Worm (Caenorhabditis elegans) whole organism, L1 larva: ENCODE results near the gene cyp-14A3.

ENCODE experiments used
- C04F5.9 ChIP-seq: sonication (generic microtip); optimal IDR thresholded peaks from 2 replicates; lab custom pipeline; 2016; ENCODE audit warnings: missing genetic modification characterization, missing compliant biosample characterization
- C16A3.4 ChIP-seq: fragments of 150-350 bp; optimal IDR thresholded peaks from 2 replicates; lab custom pipeline; 2014; ENCODE audit warnings: missing biosample characterization, missing genetic modification characterization
- F16B12.6 ChIP-seq: fragments of 150-350 bp; optimal IDR thresholded peaks from 2 replicates; lab custom pipeline; 2014; ENCODE audit warnings: missing biosample characterization, missing genetic modification characterization
- Y116A8C.19 ChIP-seq: sonication (generic microtip); optimal IDR thresholded peaks from 2 replicates; lab custom pipeline; 2016; ENCODE audit warnings: missing compliant biosample characterization, missing genetic modification characterization, borderline replicate concordance
- ama-1 ChIP-seq: fragments of 150-350 bp; optimal IDR thresholded peaks from 2 replicates; lab custom pipeline; 2014
- blmp-1 ChIP-seq: fragments of 150-350 bp; optimal IDR thresholded peaks from 2 replicates; lab custom pipeline; 2014; ENCODE audit warnings: missing biosample characterization, missing genetic modification characterization
- ceh-63 ChIP-seq: fragments of 200-800 bp; sonication (Bioruptor generic); optimal IDR thresholded peaks from 2 replicates; lab custom pipeline; 2018; ENCODE audit warnings: mild to moderate bottlenecking, missing genetic modification characterization, missing compliant biosample characterization
- ceh-8 ChIP-seq: fragments of 200-800 bp; sonication (Bioruptor generic); optimal IDR thresholded peaks from 2 replicates; lab custom pipeline; 2018; ENCODE audit warnings: mild to moderate bottlenecking, missing genetic modification characterization, moderate library complexity, missing compliant biosample characterization
- ceh-82 ChIP-seq, 3 experiments: fragments of 150-350 bp in 1 of 3; sonication (generic microtip) in 2 of 3; optimal IDR thresholded peaks; 2 replicates each; lab custom pipeline; 2014 to 2017; ENCODE audit warnings: missing biosample characterization in 3 of 3, missing genetic modification characterization in 3 of 3
- ces-1 ChIP-seq: fragments of 150-350 bp; optimal IDR thresholded peaks from 2 replicates; lab custom pipeline; 2014; ENCODE audit warnings: missing biosample characterization, missing genetic modification reagents, missing genetic modification characterization
- dsc-1 ChIP-seq: sonication (generic microtip); optimal IDR thresholded peaks from 2 replicates; lab custom pipeline; 2016; ENCODE audit warnings: mild to moderate bottlenecking, missing genetic modification characterization, missing compliant biosample characterization
- efl-3 ChIP-seq: fragments of 200-800 bp; sonication (Bioruptor generic); optimal IDR thresholded peaks from 2 replicates; lab custom pipeline; 2018; ENCODE audit warnings: mild to moderate bottlenecking, missing genetic modification characterization, missing compliant biosample characterization
- egl-27 ChIP-seq, 2 experiments: fragments of 150-350 bp in 1 of 2; sonication (generic microtip); optimal IDR thresholded peaks; 3 replicates each; lab custom pipeline; 2017 to 2018; ENCODE audit warnings: missing biosample characterization in 2 of 2, missing genetic modification characterization in 2 of 2, missing genetic modification reagents in 2 of 2
- elt-2 ChIP-seq: sonication (generic microtip); optimal IDR thresholded peaks from 2 replicates; lab custom pipeline; 2016; ENCODE audit warnings: missing genetic modification characterization, mild to moderate bottlenecking, inconsistent platforms, missing compliant biosample characterization, missing genetic modification reagents
- elt-3 ChIP-seq, 6 experiments: fragments of 150-350 bp in 1 of 6; sonication (generic microtip); optimal IDR thresholded peaks; 2 replicates each; lab custom pipeline; 2017 to 2018; ENCODE audit warnings: missing biosample characterization in 6 of 6, missing genetic modification characterization in 6 of 6, inconsistent platforms in 1 of 6
- fkh-10 ChIP-seq: sonication (generic microtip); optimal IDR thresholded peaks from 2 replicates; lab custom pipeline; 2017; ENCODE audit warnings: missing biosample characterization, missing genetic modification reagents, missing genetic modification characterization
- fkh-4 ChIP-seq: sonication (generic microtip); optimal IDR thresholded peaks from 2 replicates; lab custom pipeline; 2016; ENCODE audit warnings: missing compliant biosample characterization, missing genetic modification characterization, borderline replicate concordance
- fkh-8 ChIP-seq: sonication (generic microtip); optimal IDR thresholded peaks from 2 replicates; lab custom pipeline; 2016; ENCODE audit warnings: mild to moderate bottlenecking, missing genetic modification characterization, missing compliant biosample characterization
- grh-1 ChIP-seq: fragments of 200-800 bp; sonication (Bioruptor generic); IDR thresholded peaks from 2 replicates; pipeline ENCODE4 v1.3.6; 2022; ENCODE audit warnings: missing genetic modification reagents, missing genetic modification characterization, missing compliant biosample characterization
- hpl-2 ChIP-seq: fragments of 150-350 bp; optimal IDR thresholded peaks from 2 replicates; lab custom pipeline; 2014; ENCODE audit warnings: missing biosample characterization, missing genetic modification reagents, missing genetic modification characterization
- lin-15B ChIP-seq: fragments of 150-350 bp; sonication (generic microtip); optimal IDR thresholded peaks from 3 replicates; lab custom pipeline; 2014; ENCODE audit warnings: missing biosample characterization, missing genetic modification characterization
- lir-3 ChIP-seq: sonication (generic microtip); optimal IDR thresholded peaks from 2 replicates; lab custom pipeline; 2016; ENCODE audit warnings: mild to moderate bottlenecking, missing genetic modification characterization, moderate library complexity, missing compliant biosample characterization; ENCODE audit not compliant: poor library complexity
- lsy-2 ChIP-seq, 2 experiments: fragments of 150-350 bp; optimal IDR thresholded peaks; 2 replicates each; lab custom pipeline; 2014; ENCODE audit warnings: missing biosample characterization in 2 of 2, missing genetic modification characterization in 2 of 2
- mef-2 ChIP-seq: fragments of 150-350 bp; optimal IDR thresholded peaks from 2 replicates; lab custom pipeline; 2014; ENCODE audit warnings: missing biosample characterization, missing genetic modification characterization
- nhr-11 ChIP-seq: fragments of 150-350 bp; optimal IDR thresholded peaks from 2 replicates; lab custom pipeline; 2014; ENCODE audit warnings: missing biosample characterization, missing genetic modification characterization
- nhr-12 ChIP-seq: sonication (generic microtip); optimal IDR thresholded peaks from 2 replicates; lab custom pipeline; 2017; ENCODE audit warnings: missing biosample characterization, missing genetic modification characterization
- nhr-20 ChIP-seq: sonication (generic microtip); optimal IDR thresholded peaks from 2 replicates; lab custom pipeline; 2016; ENCODE audit warnings: mild to moderate bottlenecking, missing genetic modification characterization, missing compliant biosample characterization
- nhr-237 ChIP-seq: fragments of 150-350 bp; optimal IDR thresholded peaks from 2 replicates; lab custom pipeline; 2014; ENCODE audit warnings: missing biosample characterization, missing genetic modification characterization
- nhr-76 ChIP-seq: sonication (generic microtip); optimal IDR thresholded peaks from 2 replicates; lab custom pipeline; 2017; ENCODE audit warnings: missing biosample characterization, missing genetic modification characterization
- nhr-77 ChIP-seq: fragments of 150-350 bp; optimal IDR thresholded peaks from 2 replicates; lab custom pipeline; 2014; ENCODE audit warnings: missing biosample characterization, missing genetic modification characterization
- nhr-85 ChIP-seq: sonication (generic microtip); peaks from one replicate; lab custom pipeline; 2016; ENCODE audit warnings: missing genetic modification characterization, inconsistent platforms, missing compliant biosample characterization
- nhr-90 ChIP-seq: sonication (generic microtip); optimal IDR thresholded peaks from 2 replicates; lab custom pipeline; 2016; ENCODE audit warnings: mild to moderate bottlenecking, missing genetic modification characterization, missing compliant biosample characterization; ENCODE audit not compliant: poor library complexity
- pax-3 ChIP-seq: fragments of 200-800 bp; sonication (Bioruptor generic); optimal IDR thresholded peaks from 2 replicates; lab custom pipeline; 2018; ENCODE audit warnings: mild to moderate bottlenecking, missing genetic modification characterization, moderate library complexity, missing compliant biosample characterization
- rnt-1 ChIP-seq: sonication (generic microtip); optimal IDR thresholded peaks from 2 replicates; lab custom pipeline; 2016; ENCODE audit warnings: mild to moderate bottlenecking, missing genetic modification characterization, moderate library complexity, missing compliant biosample characterization
- skn-1 ChIP-seq: fragments of 150-350 bp; optimal IDR thresholded peaks from 2 replicates; lab custom pipeline; 2014; ENCODE audit warnings: missing biosample characterization, missing genetic modification characterization
- snpc-4 ChIP-seq: fragments of 150-350 bp; optimal IDR thresholded peaks from 2 replicates; lab custom pipeline; 2014; ENCODE audit warnings: missing biosample characterization, missing genetic modification characterization
- sox-4 ChIP-seq: sonication (generic microtip); optimal IDR thresholded peaks from 2 replicates; lab custom pipeline; 2016; ENCODE audit warnings: missing genetic modification characterization, missing compliant biosample characterization
- sptf-1 ChIP-seq: fragments of 150-350 bp; optimal IDR thresholded peaks from 2 replicates; lab custom pipeline; 2014; ENCODE audit warnings: missing biosample characterization, missing genetic modification characterization
- sup-37 ChIP-seq: fragments of 200-800 bp; sonication (Bioruptor generic); optimal IDR thresholded peaks from 2 replicates; lab custom pipeline; 2018; ENCODE audit warnings: mild to moderate bottlenecking, missing genetic modification characterization, missing compliant biosample characterization
- tbx-2 ChIP-seq: sonication (generic microtip); optimal IDR thresholded peaks from 2 replicates; lab custom pipeline; 2016; ENCODE audit warnings: missing genetic modification characterization, missing compliant biosample characterization
- unc-130 ChIP-seq: fragments of 150-350 bp; optimal IDR thresholded peaks from 2 replicates; lab custom pipeline; 2017; ENCODE audit warnings: missing biosample characterization, missing genetic modification characterization, inconsistent platforms
- unc-30 ChIP-seq: sonication (generic microtip); optimal IDR thresholded peaks from 2 replicates; lab custom pipeline; 2017; ENCODE audit warnings: missing biosample characterization, missing genetic modification characterization
- unc-62 ChIP-seq: fragments of 150-350 bp; optimal IDR thresholded peaks from 2 replicates; lab custom pipeline; 2014; ENCODE audit warnings: missing biosample characterization, missing genetic modification reagents, missing genetic modification characterization
- unc-86 ChIP-seq: sonication (generic microtip); optimal IDR thresholded peaks from 2 replicates; lab custom pipeline; 2016; ENCODE audit warnings: missing genetic modification characterization, missing compliant biosample characterization
- unc-98 ChIP-seq: fragments of 200-800 bp; sonication (Bioruptor generic); IDR thresholded peaks from 2 replicates; pipeline ENCODE4 v1.3.6; 2022; ENCODE audit warnings: missing genetic modification characterization, missing compliant biosample characterization
- vab-15 ChIP-seq: sonication (generic microtip); optimal IDR thresholded peaks from 2 replicates; lab custom pipeline; 2017; ENCODE audit warnings: missing genotype, mild to moderate bottlenecking, missing genetic modification characterization, missing compliant biosample characterization
- xbp-1 ChIP-seq: sonication (generic microtip); optimal IDR thresholded peaks from 2 replicates; lab custom pipeline; 2016; ENCODE audit warnings: missing genetic modification characterization, missing compliant biosample characterization
- zag-1 ChIP-seq: fragments of 150-350 bp; optimal IDR thresholded peaks from 2 replicates; lab custom pipeline; 2014; ENCODE audit warnings: missing biosample characterization, missing genetic modification characterization
- zip-4 ChIP-seq: fragments of 200-800 bp; sonication (Bioruptor generic); optimal IDR thresholded peaks from 2 replicates; lab custom pipeline; 2018; ENCODE audit warnings: mild to moderate bottlenecking, missing genetic modification characterization, moderate library complexity, missing compliant biosample characterization
- ztf-11 ChIP-seq, 2 experiments: sonication (generic microtip); optimal IDR thresholded peaks; 2 replicates each; lab custom pipeline; 2016 to 2017; ENCODE audit warnings: missing genetic modification characterization in 2 of 2, missing biosample characterization in 1 of 2, missing compliant biosample characterization in 1 of 2

cyp-14A3 gene

DNA sequence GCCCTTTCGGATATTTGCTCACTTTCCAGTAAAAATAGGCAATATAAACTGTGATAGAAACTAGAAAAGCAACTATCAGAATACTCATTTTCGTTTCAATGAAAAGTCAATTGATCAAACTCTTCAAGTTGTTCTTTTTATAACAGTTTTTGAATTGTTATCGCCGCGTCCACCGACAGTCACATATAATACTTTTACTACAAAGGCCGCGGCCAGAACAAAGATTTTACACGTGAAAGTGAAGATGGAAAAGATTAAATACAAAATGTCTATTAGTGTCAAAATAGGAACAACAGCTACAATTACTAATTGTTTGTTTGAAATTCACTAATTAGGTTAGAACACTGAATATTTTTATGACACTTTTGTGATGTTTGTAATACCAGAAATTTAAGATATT is 4.4 kb downstream of the cyp-14A3 start, which contains the start of gene cyp-14A2:
TSS of gene cyp-14A2 (minus strand) at position 101 of the 400 bp plus-strand sequence.
- TF ChIP-seq xbp-1 (tag; lab: Kevin White, UChicago) (no peak), blmp-1 (peak; percentile 31)

ce11 chrX:13267230-13267629 is 6.8 kb downstream of the cyp-14A3 start, which contains the start of gene cyp-14A1:
cyp-14A1 (minus strand) TSS chrX:13267355.
- TF ChIP-seq unc-130 (no peak), C16A3.4 (no peak), tbx-2 (no peak), vab-15 (tag; lab: Kevin White, UChicago) (no peak), rnt-1 (tag; lab: Kevin White, UChicago) (no peak), nhr-20 (tag; lab: Kevin White, UChicago) (peak; percentile 43), Y116A8C.19 (no peak), nhr-85 (tag; lab: Kevin White, UChicago) (peak; percentile 45), fkh-4 (tag; lab: Kevin White, UChicago) (no peak), mef-2 (no peak), hpl-2 (GFP tag; lab: Kevin White, UChicago) (no peak), F16B12.6 (tag; lab: Kevin White, UChicago) (no peak), ama-1 (lab: Kevin White, UChicago) (no peak), ceh-8 (GFP tag; lab: Kevin White, UChicago) (no peak), fkh-10 (no peak), elt-3 (tag; optimal IDR thresholded peaks at IDR 0.05; lab: Kevin White, UChicago) (peak in 3 of 6 experiments; percentile 35 to 56 (median 48)), unc-98 (GFP tag; lab: Robert Waterston, UW) (no peak)

ce11 chrX:13264550-13264949 is 9.5 kb downstream of the cyp-14A3 start:
- TF ChIP-seq sox-4 (tag; lab: Kevin White, UChicago) = no peak
- no peak for TF ChIP-seq nhr-11 (tag; lab: Kevin White, UChicago)
- peak; percentile 79 for TF ChIP-seq dsc-1 (tag; lab: Kevin White, UChicago)
- TF ChIP-seq lir-3 = peak; percentile 20
- no peak for TF ChIP-seq zip-4 (GFP tag; lab: Kevin White, UChicago)
- TF ChIP-seq sptf-1 (tag; lab: Kevin White, UChicago) = no peak
- peak in 1 of 2 experiments; percentile 25 for TF ChIP-seq lsy-2 (tag; optimal IDR thresholded peaks at IDR 0.05; lab: Kevin White, UChicago)
- no peak for TF ChIP-seq lin-15B (tag; lab: Kevin White, UChicago)
- peak; percentile 12 for TF ChIP-seq fkh-8 (tag; lab: Kevin White, UChicago)
- no peak for TF ChIP-seq C04F5.9
- no peak for TF ChIP-seq ceh-63
- TF ChIP-seq snpc-4 (tag; lab: Kevin White, UChicago) = no peak
- peak; percentile 44 for TF ChIP-seq unc-86 (tag; lab: Kevin White, UChicago)
- TF ChIP-seq rnt-1 (tag; lab: Kevin White, UChicago) = peak; percentile 73
- TF ChIP-seq sup-37 (GFP tag; lab: Kevin White, UChicago) = no peak
- no peak for TF ChIP-seq nhr-77 (tag; lab: Kevin White, UChicago)
- TF ChIP-seq nhr-90 (tag; lab: Kevin White, UChicago) = peak; percentile 27
- TF ChIP-seq vab-15 (tag; lab: Kevin White, UChicago) = no peak
- no peak for TF ChIP-seq ztf-11 (tag; optimal IDR thresholded peaks at IDR 0.05; lab: Kevin White, UChicago)
- TF ChIP-seq zag-1 = no peak
- TF ChIP-seq efl-3 (GFP tag; lab: Kevin White, UChicago) = no peak
- TF ChIP-seq unc-62 (GFP tag; lab: Kevin White, UChicago) = no peak
- TF ChIP-seq skn-1 (tag; lab: Kevin White, UChicago) = peak; percentile 37
- no peak for TF ChIP-seq pax-3 (tag; lab: Kevin White, UChicago)
- TF ChIP-seq Y116A8C.19 = no peak
- no peak for TF ChIP-seq blmp-1
- no peak for TF ChIP-seq elt-3 (tag; optimal IDR thresholded peaks at IDR 0.05; lab: Kevin White, UChicago)
- TF ChIP-seq egl-27 (tag; optimal IDR thresholded peaks at IDR 0.05; lab: Kevin White, UChicago) = no peak
- TF ChIP-seq nhr-237 (tag; lab: Kevin White, UChicago) = no peak
- no peak for TF ChIP-seq nhr-12
- TF ChIP-seq grh-1 (GFP tag; lab: Robert Waterston, UW) = no peak
- TF ChIP-seq ceh-82 (tag; optimal IDR thresholded peaks at IDR 0.05; lab: Kevin White, UChicago) = peak in 2 of 3 experiments; percentile 30 to 45
- TF ChIP-seq F16B12.6 (tag; lab: Kevin White, UChicago) = no peak
- no peak for TF ChIP-seq elt-2 (tag; lab: Kevin White, UChicago)
- TF ChIP-seq nhr-76 = no peak
- no peak for TF ChIP-seq unc-98 (GFP tag; lab: Robert Waterston, UW)
- TF ChIP-seq unc-30 (tag; lab: Kevin White, UChicago) = no peak
- no peak for TF ChIP-seq ces-1 (GFP tag; lab: Kevin White, UChicago)
